Fruit fly (Drosophila melanogaster) whole organism, embryonic: ENCODE measurements around the gene chif.
A peak's percentile ranks its signal among the peaks of the same experiment; 100 is the strongest.

Experiments used
- Atf6 ChIP-seq: fragments of 200-800 bp; sonication (Bioruptor generic); IDR thresholded peaks from 2 replicates; pipeline ENCODE4 v1.3.6; 2022; ENCODE audit warnings: missing biosample characterization, missing genetic modification characterization
- Blimp-1 ChIP-seq: fragments of 200-800 bp; sonication (Bioruptor generic); optimal IDR thresholded peaks from 3 replicates; lab custom pipeline; 2018; ENCODE audit warnings: missing biosample characterization, missing genetic modification characterization, mild to moderate bottlenecking, moderate library complexity, missing genetic modification reagents
- CG10209 ChIP-seq: fragments of 200-800 bp; sonication (Bioruptor generic); optimal IDR thresholded peaks from 3 replicates; lab custom pipeline; 2017; ENCODE audit warnings: missing biosample characterization, mild to moderate bottlenecking, missing genetic modification characterization, missing genetic modification reagents
- CG10565 ChIP-seq: fragments of 200-800 bp; sonication (Bioruptor generic); optimal IDR thresholded peaks from 3 replicates; lab custom pipeline; 2016; ENCODE audit warnings: missing biosample characterization, mild to moderate bottlenecking, missing genetic modification characterization
- CG10979 ChIP-seq: fragments of 200-800 bp; sonication (Bioruptor generic); optimal IDR thresholded peaks from 2 replicates; lab custom pipeline; 2018; ENCODE audit warnings: missing biosample characterization, mild to moderate bottlenecking, missing genetic modification characterization, moderate library complexity
- CG12071 ChIP-seq: fragments of 200-800 bp; sonication (Bioruptor generic); optimal IDR thresholded peaks from 3 replicates; lab custom pipeline; 2018; ENCODE audit warnings: missing biosample characterization, mild to moderate bottlenecking, missing genetic modification characterization
- CG12659 ChIP-seq: fragments of 200-800 bp; sonication (Bioruptor generic); optimal IDR thresholded peaks from 3 replicates; lab custom pipeline; 2017; ENCODE audit warnings: mild to moderate bottlenecking, missing biosample characterization, missing genetic modification reagents, missing genetic modification characterization
- CG12744 ChIP-seq: fragments of 200-800 bp; sonication (Bioruptor generic); optimal IDR thresholded peaks from 2 replicates; lab custom pipeline; 2016; ENCODE audit warnings: missing biosample characterization, missing genetic modification characterization
- CG13424 ChIP-seq: fragments of 200-800 bp; sonication (Bioruptor generic); optimal IDR thresholded peaks from 2 replicates; lab custom pipeline; 2019; ENCODE audit warnings: missing biosample characterization, mild to moderate bottlenecking, missing genetic modification characterization, moderate library complexity
- CG14014 ChIP-seq: fragments of 200-800 bp; sonication (Bioruptor generic); IDR thresholded peaks from 2 replicates; pipeline ENCODE4 v1.3.6; 2022; ENCODE audit warnings: missing biosample characterization, missing genetic modification characterization
- CG14860 ChIP-seq: fragments of 200-800 bp; sonication (Bioruptor generic); IDR thresholded peaks from 3 replicates; pipeline ENCODE4 v1.3.6; 2022; ENCODE audit warnings: missing biosample characterization, missing genetic modification characterization; ENCODE audit not compliant: partially characterized antibody
- CG15601 ChIP-seq: fragments of 200-800 bp; sonication (Bioruptor generic); optimal IDR thresholded peaks from 3 replicates; lab custom pipeline; 2019; ENCODE audit warnings: missing biosample characterization, mild to moderate bottlenecking, missing genetic modification characterization, moderate library complexity
- CG17359 ChIP-seq: fragments of 200-800 bp; sonication (Bioruptor generic); optimal IDR thresholded peaks from 3 replicates; lab custom pipeline; 2018; ENCODE audit warnings: missing biosample characterization, mild to moderate bottlenecking, missing genetic modification characterization, moderate library complexity
- CG1792 ChIP-seq: fragments of 200-800 bp; sonication (Bioruptor generic); optimal IDR thresholded peaks from 2 replicates; lab custom pipeline; 2016; ENCODE audit warnings: missing biosample characterization, missing genetic modification characterization
- CG18476 ChIP-seq: fragments of 200-800 bp; sonication (Bioruptor generic); optimal IDR thresholded peaks from 2 replicates; lab custom pipeline; 2016; ENCODE audit warnings: missing biosample characterization, mild to moderate bottlenecking, missing genetic modification characterization
- CG30020 ChIP-seq: fragments of 200-800 bp; optimal IDR thresholded peaks from 2 replicates; lab custom pipeline; 2019; ENCODE audit warnings: missing biosample characterization, mild to moderate bottlenecking, missing genetic modification characterization, moderate library complexity
- CG3281 ChIP-seq: fragments of 200-800 bp; sonication (Bioruptor generic); optimal IDR thresholded peaks from 3 replicates; lab custom pipeline; 2017; ENCODE audit warnings: missing biosample characterization, mild to moderate bottlenecking, missing genetic modification characterization
- CG3838 ChIP-seq: fragments of 200-800 bp; sonication (Bioruptor generic); optimal IDR thresholded peaks from 3 replicates; lab custom pipeline; 2016; ENCODE audit warnings: missing biosample characterization, missing genetic modification characterization
- CG3847 ChIP-seq: fragments of 200-800 bp; sonication (Bioruptor generic); IDR thresholded peaks from 2 replicates; pipeline ENCODE4 v1.3.6; 2022; ENCODE audit warnings: missing biosample characterization, missing genetic modification characterization
- CG4404 ChIP-seq: fragments of 200-800 bp; sonication (Bioruptor generic); IDR thresholded peaks from 2 replicates; pipeline ENCODE4 v1.3.6; 2022; ENCODE audit warnings: missing biosample characterization, missing genetic modification characterization
- CG4424 ChIP-seq: fragments of 200-800 bp; sonication (Bioruptor generic); optimal IDR thresholded peaks from 3 replicates; lab custom pipeline; 2016; ENCODE audit warnings: missing biosample characterization, missing genetic modification characterization
- CG7786 ChIP-seq: fragments of 200-800 bp; sonication (Bioruptor generic); optimal IDR thresholded peaks from 2 replicates; lab custom pipeline; 2016; ENCODE audit warnings: missing biosample characterization, missing genetic modification characterization
- CG8359 ChIP-seq: fragments of 200-800 bp; sonication (Bioruptor generic); optimal IDR thresholded peaks from 2 replicates; lab custom pipeline; 2017; ENCODE audit warnings: missing biosample characterization, mild to moderate bottlenecking, missing genetic modification characterization, borderline replicate concordance
- CG9727 ChIP-seq: fragments of 200-800 bp; sonication (Bioruptor generic); optimal IDR thresholded peaks from 3 replicates; lab custom pipeline; 2017; ENCODE audit warnings: missing biosample characterization, mild to moderate bottlenecking, missing genetic modification characterization
- CG9817 ChIP-seq: fragments of 200-800 bp; sonication (Bioruptor generic); optimal IDR thresholded peaks from 2 replicates; lab custom pipeline; 2018; ENCODE audit warnings: missing biosample characterization, mild to moderate bottlenecking, missing genetic modification characterization, moderate library complexity
- Camta ChIP-seq: fragments of 200-800 bp; sonication (Bioruptor generic); optimal IDR thresholded peaks from 2 replicates; lab custom pipeline; 2016; ENCODE audit warnings: missing biosample characterization, missing genetic modification characterization
- CkIIα-i1 ChIP-seq: fragments of 200-800 bp; sonication (Bioruptor generic); IDR thresholded peaks from 2 replicates; pipeline ENCODE4 v1.3.6; 2022; ENCODE audit warnings: missing biosample characterization, missing genetic modification characterization
- Dip3 ChIP-seq: fragments of 200-800 bp; sonication (Bioruptor generic); optimal IDR thresholded peaks from 3 replicates; lab custom pipeline; 2016; ENCODE audit warnings: missing biosample characterization, missing genetic modification characterization
- E2f1 ChIP-seq: fragments of 200-800 bp; sonication (Bioruptor generic); IDR thresholded peaks from 2 replicates; pipeline ENCODE4 v1.3.6; 2022; ENCODE audit warnings: missing biosample characterization, missing genetic modification characterization
- Hmx ChIP-seq: fragments of 200-800 bp; sonication (Bioruptor generic); optimal IDR thresholded peaks from 2 replicates; lab custom pipeline; 2016; ENCODE audit warnings: missing biosample characterization, missing genetic modification characterization
- Mrtf ChIP-seq: fragments of 200-800 bp; sonication (Bioruptor generic); IDR thresholded peaks from 3 replicates; pipeline ENCODE4 v1.3.6; 2022; ENCODE audit warnings: missing biosample characterization, missing genetic modification characterization
- Poxn ChIP-seq: fragments of 200-800 bp; sonication (Bioruptor generic); IDR thresholded peaks from 2 replicates; pipeline ENCODE4 v1.3.6; 2022; ENCODE audit warnings: missing biosample characterization, missing genetic modification characterization
- Ptx1 ChIP-seq: fragments of 200-800 bp; sonication (Bioruptor generic); IDR thresholded peaks from 2 replicates; pipeline ENCODE4 v1.3.6; 2022; ENCODE audit warnings: missing biosample characterization, missing genetic modification characterization
- Rx ChIP-seq: fragments of 200-800 bp; sonication (Bioruptor generic); IDR thresholded peaks from 2 replicates; pipeline ENCODE4 v1.3.6; 2022; ENCODE audit warnings: missing biosample characterization, missing genetic modification characterization
- TFAM ChIP-seq: fragments of 200-800 bp; sonication (Bioruptor generic); optimal IDR thresholded peaks from 2 replicates; lab custom pipeline; 2017; ENCODE audit warnings: missing biosample characterization, missing genetic modification characterization, inconsistent platforms
- Taf1 ChIP-seq: fragments of 200-800 bp; sonication (Bioruptor generic); IDR thresholded peaks from 2 replicates; pipeline ENCODE4 v1.3.6; 2022; ENCODE audit warnings: missing biosample characterization, missing genetic modification characterization
- Vsx1 ChIP-seq: fragments of 200-800 bp; sonication (Bioruptor generic); optimal IDR thresholded peaks from 2 replicates; lab custom pipeline; 2017; ENCODE audit warnings: missing biosample characterization, mild to moderate bottlenecking, missing genetic modification characterization, missing genetic modification reagents
- Xbp1 ChIP-seq: fragments of 200-800 bp; sonication (Bioruptor generic); optimal IDR thresholded peaks from 3 replicates; lab custom pipeline; 2016; ENCODE audit warnings: missing biosample characterization, mild to moderate bottlenecking, missing genetic modification characterization
- al ChIP-seq: fragments of 200-800 bp; sonication (Bioruptor generic); IDR thresholded peaks from 2 replicates; pipeline ENCODE4 v1.3.6; 2022; ENCODE audit warnings: missing biosample characterization, missing genetic modification characterization
- amos ChIP-seq: fragments of 200-800 bp; sonication (Bioruptor generic); IDR thresholded peaks from 2 replicates; pipeline ENCODE4 v1.3.6; 2022; ENCODE audit warnings: missing biosample characterization, missing genetic modification characterization; ENCODE audit not compliant: partially characterized antibody
- aop ChIP-seq: fragments of 200-800 bp; sonication (Bioruptor generic); IDR thresholded peaks from 2 replicates; pipeline ENCODE4 v1.3.6; 2022; ENCODE audit warnings: missing biosample characterization, missing genetic modification characterization
- bcd ChIP-seq: fragments of 200-800 bp; sonication (Bioruptor generic); optimal IDR thresholded peaks from 2 replicates; lab custom pipeline; 2017; ENCODE audit warnings: missing biosample characterization, mild to moderate bottlenecking, missing genetic modification characterization
- cato ChIP-seq: fragments of 200-800 bp; sonication (Bioruptor generic); optimal IDR thresholded peaks from 2 replicates; lab custom pipeline; 2016; ENCODE audit warnings: missing biosample characterization, missing genetic modification characterization, borderline replicate concordance
- pb ChIP-seq: fragments of 200-800 bp; sonication (Bioruptor generic); optimal IDR thresholded peaks from 3 replicates; lab custom pipeline; 2016; ENCODE audit warnings: missing biosample characterization, missing genetic modification characterization
- ro ChIP-seq: fragments of 200-800 bp; sonication (Bioruptor generic); IDR thresholded peaks from 2 replicates; pipeline ENCODE4 v1.3.6; 2022; ENCODE audit warnings: missing biosample characterization, missing genetic modification characterization
- stc ChIP-seq: fragments of 200-800 bp; sonication (Bioruptor generic); IDR thresholded peaks from 2 replicates; pipeline ENCODE4 v1.3.6; 2022; ENCODE audit warnings: missing biosample characterization, missing genetic modification characterization
- trem ChIP-seq: fragments of 200-800 bp; optimal IDR thresholded peaks from 3 replicates; lab custom pipeline; 2019; ENCODE audit warnings: missing biosample characterization, mild to moderate bottlenecking, missing genetic modification characterization, moderate library complexity
- twi ChIP-seq: fragments of 200-800 bp; optimal IDR thresholded peaks from 2 replicates; lab custom pipeline; 2019; ENCODE audit warnings: missing biosample characterization, mild to moderate bottlenecking, missing genetic modification characterization, moderate library complexity
- zfh1 ChIP-seq: fragments of 200-800 bp; sonication (Bioruptor generic); IDR thresholded peaks from 3 replicates; pipeline ENCODE4 v1.3.6; 2022; ENCODE audit warnings: missing biosample characterization, missing genetic modification characterization

The chif gene

dm6 chr2L:16350742-16351568, 1.5 kb downstream of the chif start (continued):
- peak; percentile 99 for TF ChIP-seq CG4424 (GFP tag; lab: Kevin White, UChicago)
- TF ChIP-seq CG4404 (GFP tag; lab: Robert Waterston, UW): peak; percentile 96
- peak; percentile 99 for TF ChIP-seq CG14014 (GFP tag; lab: Robert Waterston, UW)
- TF ChIP-seq ro (GFP tag; lab: Robert Waterston, UW): peak; percentile 96
- peak; percentile 98 for TF ChIP-seq al (GFP tag; lab: Robert Waterston, UW)
- TF ChIP-seq Blimp-1 (GFP tag; lab: Kevin White, UChicago): peak; percentile 98
- peak; percentile 99 for TF ChIP-seq bcd (GFP tag; lab: Kevin White, UChicago)
- TF ChIP-seq Camta (GFP tag; lab: Kevin White, UChicago): peak; percentile 98
- 0 out of 3 replicates have a peak, but pooled peaks have one; percentile 14 for TF ChIP-seq CG14860 (GFP tag; lab: Robert Waterston, UW)
- peak; percentile 99 for TF ChIP-seq Mrtf (GFP tag; lab: Robert Waterston, UW)
- peak; percentile 99 for TF ChIP-seq E2f1 (GFP tag; lab: Robert Waterston, UW)
- TF ChIP-seq CG8359 (GFP tag; lab: Kevin White, UChicago): peak; percentile 94
- TF ChIP-seq Hmx (GFP tag; lab: Kevin White, UChicago): peak; percentile 97
- TF ChIP-seq aop (GFP tag; lab: Robert Waterston, UW): peak; percentile 95
- TF ChIP-seq CG3847 (GFP tag; lab: Robert Waterston, UW): peak; percentile 99
- TF ChIP-seq CG3281 (GFP tag; lab: Kevin White, UChicago): peak; percentile 99
- peak; percentile 93 for TF ChIP-seq CG10565
- TF ChIP-seq CG9817 (tag; lab: Kevin White, UChicago): peak; percentile 99
- TF ChIP-seq Poxn: peak; percentile 95
- TF ChIP-seq Xbp1 (GFP tag; lab: Kevin White, UChicago): peak; percentile 99
- peak; percentile 99 for TF ChIP-seq zfh1 (GFP tag; lab: Robert Waterston, UW)
- TF ChIP-seq CG3838 (GFP tag; lab: Kevin White, UChicago): peak; percentile 94
- peak; percentile 99 for TF ChIP-seq CG10209 (GFP tag; lab: Kevin White, UChicago)
- TF ChIP-seq CG30020 (tag; lab: Kevin White, UChicago): peak; percentile 89
- TF ChIP-seq trem (tag; lab: Kevin White, UChicago): peak; percentile 96
- TF ChIP-seq CG7786 (GFP tag; lab: Kevin White, UChicago): peak; percentile 97
- peak; percentile 94 for TF ChIP-seq TFAM
- peak; percentile 99 for TF ChIP-seq CG17359 (tag; lab: Kevin White, UChicago)
- peak; percentile 99 for TF ChIP-seq Atf6 (GFP tag; lab: Robert Waterston, UW)
- TF ChIP-seq pb (GFP tag; lab: Kevin White, UChicago): peak; percentile 95
- peak; percentile 98 for TF ChIP-seq CG18476 (GFP tag; lab: Kevin White, UChicago)
- TF ChIP-seq CkIIα-i1 (GFP tag; lab: Robert Waterston, UW): peak; percentile 93
- peak; percentile 98 for TF ChIP-seq CG12744 (GFP tag; lab: Kevin White, UChicago)
- peak; percentile 100 for TF ChIP-seq CG13424
- TF ChIP-seq Vsx1 (GFP tag; lab: Kevin White, UChicago): peak; percentile 98
- peak; percentile 99 for TF ChIP-seq stc
- peak; percentile 98 for TF ChIP-seq Rx (GFP tag; lab: Robert Waterston, UW)
- peak; percentile 98 for TF ChIP-seq Dip3 (GFP tag; lab: Kevin White, UChicago)
- TF ChIP-seq twi (tag; lab: Kevin White, UChicago): peak; percentile 97
- peak; percentile 96 for TF ChIP-seq CG1792 (GFP tag; lab: Kevin White, UChicago)
- TF ChIP-seq CG12071 (GFP tag; lab: Kevin White, UChicago): peak; percentile 99
- TF ChIP-seq amos (GFP tag; lab: Robert Waterston, UW): no peak; the same call in 1 of the 2 replicates
- peak; percentile 99 for TF ChIP-seq CG10979 (tag; lab: Kevin White, UChicago)
- peak; percentile 98 for TF ChIP-seq Ptx1 (GFP tag; lab: Robert Waterston, UW)
- peak; percentile 96 for TF ChIP-seq cato (GFP tag; lab: Kevin White, UChicago)
- TF ChIP-seq Taf1 (GFP tag; lab: Robert Waterston, UW): peak; percentile 98
- peak; percentile 99 for TF ChIP-seq CG9727 (GFP tag; lab: Kevin White, UChicago)
- peak; percentile 98 for TF ChIP-seq CG15601 (tag; lab: Kevin White, UChicago)
- TF ChIP-seq CG12659 (GFP tag; lab: Kevin White, UChicago): peak; percentile 100
